Worm (Caenorhabditis elegans): ENCODE results near the gene eif-2Bdelta.

Gene eif-2Bdelta

ce11 chrV:9546860-9547269, 33.2 kb downstream of the eif-2Bdelta start, which contains the start of gene his-37 (continued):
- TF ChIP-seq egl-27 (tag; optimal IDR thresholded peaks at IDR 0.05) (peak; percentile 96), nhr-11 (tag; optimal IDR thresholded peaks at IDR 0.05) (peak; percentile 67), nhr-6 (tag; optimal IDR thresholded peaks at IDR 0.05) (peak; percentile 99), mdl-1 (tag; optimal IDR thresholded peaks at IDR 0.05) (peak; percentile 90 to 92), ztf-4 (tag; optimal IDR thresholded peaks at IDR 0.05) (peak; percentile 98), F13H6.1 (tag; optimal IDR thresholded peaks at IDR 0.05) (peak; percentile 98), alr-1 (tag; optimal IDR thresholded peaks at IDR 0.05) (no peak), nhr-23 (tag; optimal IDR thresholded peaks at IDR 0.05) (no peak), nhr-10 (tag; optimal IDR thresholded peaks at IDR 0.05) (peak; percentile 91), sma-9 (GFP tag; optimal IDR thresholded peaks at IDR 0.05) (peak; percentile 98), sma-9 (tag; optimal IDR thresholded peaks at IDR 0.05) (no peak), gmeb-1 (tag; optimal IDR thresholded peaks at IDR 0.05) (peak; percentile 95), sma-3 (GFP tag; optimal IDR thresholded peaks at IDR 0.05) (peak; percentile 100), nhr-237 (tag; optimal IDR thresholded peaks at IDR 0.05) (peak; percentile 90), nhr-129 (tag; optimal IDR thresholded peaks at IDR 0.05) (peak; percentile 99), elt-1 (tag; optimal IDR thresholded peaks at IDR 0.05) (no peak)

DNA sequence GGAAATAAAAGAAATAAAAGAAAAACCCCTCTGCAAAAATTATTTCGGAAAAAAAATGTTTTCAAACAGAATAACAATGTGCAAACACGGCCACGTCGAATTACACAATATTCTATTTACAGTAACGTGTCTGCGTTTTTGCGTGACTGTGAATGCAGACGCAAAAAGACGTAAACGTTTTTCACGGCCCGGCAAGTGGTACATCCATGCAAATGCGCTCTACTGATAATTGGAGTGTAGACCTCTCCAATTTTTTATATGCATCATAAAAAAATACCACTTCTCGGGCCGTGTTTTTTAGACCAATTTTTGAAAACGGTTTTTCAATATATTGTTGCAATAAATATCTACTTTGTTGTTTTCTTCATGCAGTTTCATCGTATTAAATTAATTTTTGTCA, 35.8 kb downstream of the eif-2Bdelta start, which contains the start of gene nstp-10:
nstp-10 (minus strand) TSS at position 378 of the 400 bp plus-strand sequence.
- TF ChIP-seq blmp-1 (tag; optimal IDR thresholded peaks at IDR 0.05; ENCODE audit: insufficient read depth) (no peak), sem-4 (tag; optimal IDR thresholded peaks at IDR 0.05) (no peak), F13H6.1 (tag; optimal IDR thresholded peaks at IDR 0.05) (no peak), nhr-23 (tag; optimal IDR thresholded peaks at IDR 0.05) (no peak), ZK546.5 (tag; optimal IDR thresholded peaks at IDR 0.05) (no peak), lin-13 (GFP tag; optimal IDR thresholded peaks at IDR 0.05) (peak; percentile 36), crh-2 (tag; optimal IDR thresholded peaks at IDR 0.05) (peak; percentile 19), nhr-25 (tag; optimal IDR thresholded peaks at IDR 0.05) (no peak), nhr-129 (tag; optimal IDR thresholded peaks at IDR 0.05) (peak; percentile 55), nhr-21 (tag; optimal IDR thresholded peaks at IDR 0.05) (no peak), C34F6.9 (tag; optimal IDR thresholded peaks at IDR 0.05) (peak; percentile 37), snpc-4 (tag; optimal IDR thresholded peaks at IDR 0.05) (no peak), nhr-6 (tag; optimal IDR thresholded peaks at IDR 0.05) (no peak), lsy-2 (tag; optimal IDR thresholded peaks at IDR 0.05) (peak; percentile 3 to 78), ama-1 (optimal IDR thresholded peaks at IDR 0.05) (no peak), ztf-4 (tag; optimal IDR thresholded peaks at IDR 0.05) (no peak), gmeb-1 (tag; optimal IDR thresholded peaks at IDR 0.05) (peak; percentile 7), sma-9 (GFP tag; optimal IDR thresholded peaks at IDR 0.05) (no peak), sma-9 (tag; optimal IDR thresholded peaks at IDR 0.05) (no peak), fos-1 (tag; optimal IDR thresholded peaks at IDR 0.05) (peak; percentile 12), unc-55 (GFP tag; optimal IDR thresholded peaks at IDR 0.05) (peak; percentile 69), mbf-1 (tag; optimal IDR thresholded peaks at IDR 0.05) (no peak), ceh-16 (tag; optimal IDR thresholded peaks at IDR 0.05) (no peak), aly-2 (tag; optimal IDR thresholded peaks at IDR 0.05) (no peak)

DNA sequence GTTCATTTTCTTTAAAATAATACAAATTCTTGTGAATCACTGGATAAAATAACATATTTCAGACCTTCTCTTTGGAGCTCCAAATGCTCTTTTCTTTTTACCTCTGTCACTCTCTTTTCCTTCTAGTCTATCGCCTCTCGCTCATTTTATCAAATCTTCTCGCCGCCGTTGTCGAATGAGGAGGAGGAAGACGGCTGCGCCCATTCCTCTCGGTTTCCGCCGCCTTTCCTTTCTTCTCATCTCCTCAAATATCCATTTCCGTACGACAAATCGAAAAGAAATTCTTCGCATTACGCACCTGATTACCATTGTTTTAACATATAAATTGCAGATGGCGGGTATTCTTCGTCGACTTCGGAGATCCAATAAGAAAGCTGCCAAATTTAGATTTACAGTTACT, 36.7 kb downstream of the eif-2Bdelta start, which contains the start of gene ehbp-1:
ehbp-1 (plus strand) TSS at position 332 of the 400 bp plus-strand sequence.
- peak in 1 of 2 experiments; percentile 3 for TF ChIP-seq lsy-2 (tag; optimal IDR thresholded peaks at IDR 0.05)
- TF ChIP-seq sma-9 (GFP tag; optimal IDR thresholded peaks at IDR 0.05): peak; percentile 29
- no peak for TF ChIP-seq sma-9 (tag; optimal IDR thresholded peaks at IDR 0.05)
- no peak for TF ChIP-seq gmeb-1 (tag; optimal IDR thresholded peaks at IDR 0.05)
- TF ChIP-seq C34F6.9 (tag; optimal IDR thresholded peaks at IDR 0.05): peak; percentile 32
- TF ChIP-seq unc-55 (GFP tag; optimal IDR thresholded peaks at IDR 0.05): peak; percentile 40
- TF ChIP-seq unc-62 (GFP tag; optimal IDR thresholded peaks at IDR 0.05): no peak

DNA sequence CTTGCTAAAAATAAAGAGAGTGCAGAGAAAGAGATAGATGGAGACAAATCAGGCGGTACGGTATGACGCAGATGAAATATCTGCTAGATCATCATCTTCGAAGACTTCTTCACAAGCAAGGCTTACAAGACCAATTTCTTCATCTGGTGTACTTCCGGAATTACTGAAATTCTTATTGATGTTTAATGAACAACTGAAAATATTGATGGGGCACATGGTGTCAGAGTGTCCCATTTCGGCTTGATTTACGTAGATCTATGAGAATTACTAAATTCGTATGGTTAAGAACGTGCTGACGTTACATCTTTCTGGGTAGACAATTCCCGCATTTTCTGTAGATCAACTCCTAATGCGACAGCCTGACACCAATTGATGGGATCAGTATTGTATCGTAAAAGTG, 43.0 kb downstream of the eif-2Bdelta start:
- no peak for TF ChIP-seq blmp-1 (tag; optimal IDR thresholded peaks at IDR 0.05; ENCODE audit: insufficient read depth)
- no peak for TF ChIP-seq alr-1 (tag; optimal IDR thresholded peaks at IDR 0.05)
- no peak for TF ChIP-seq skn-1 (tag; optimal IDR thresholded peaks at IDR 0.05)
- TF ChIP-seq mbf-1 (tag; optimal IDR thresholded peaks at IDR 0.05): no peak
- TF ChIP-seq lin-39 (tag; optimal IDR thresholded peaks at IDR 0.05): no peak
- no peak for TF ChIP-seq nhr-129 (tag; optimal IDR thresholded peaks at IDR 0.05)
- TF ChIP-seq zag-1 (tag; optimal IDR thresholded peaks at IDR 0.05): no peak
- no peak for TF ChIP-seq nhr-11 (tag; optimal IDR thresholded peaks at IDR 0.05)
- no peak for TF ChIP-seq mab-5 (tag; optimal IDR thresholded peaks at IDR 0.05)
- no peak for TF ChIP-seq snpc-4 (tag; optimal IDR thresholded peaks at IDR 0.05)
